Worm (Caenorhabditis elegans): ENCODE data around the gene clec-25.

clec-25 gene

DNA sequence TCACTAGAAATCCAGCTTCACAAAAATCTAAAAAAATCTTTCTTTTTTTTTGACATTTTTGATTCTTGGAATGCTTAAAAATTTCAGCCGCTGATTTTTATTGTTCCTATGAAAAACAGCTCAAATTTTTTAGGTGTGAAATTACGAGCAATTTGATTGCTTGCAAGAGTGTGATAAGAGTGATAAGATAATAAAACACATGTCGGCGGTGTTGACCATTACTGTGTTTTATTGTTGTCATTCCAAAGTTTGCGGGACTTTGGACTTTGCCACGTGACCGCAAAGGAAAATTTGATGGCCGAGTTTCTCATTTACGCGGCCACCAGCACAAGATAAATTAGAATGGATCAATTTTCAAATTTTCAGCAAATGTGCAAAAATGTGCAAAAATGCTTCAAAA, 26.3 kb upstream of the clec-25 start (continued):
- peak; percentile 61 for TF ChIP-seq pqm-1 (tag; optimal IDR thresholded peaks at IDR 0.05)
- peak; percentile 9 for TF ChIP-seq mxl-3 (GFP tag; optimal IDR thresholded peaks at IDR 0.05)
- peak; percentile 78 for TF ChIP-seq dve-1 (tag; optimal IDR thresholded peaks at IDR 0.05; ENCODE audit: insufficient read depth)

DNA sequence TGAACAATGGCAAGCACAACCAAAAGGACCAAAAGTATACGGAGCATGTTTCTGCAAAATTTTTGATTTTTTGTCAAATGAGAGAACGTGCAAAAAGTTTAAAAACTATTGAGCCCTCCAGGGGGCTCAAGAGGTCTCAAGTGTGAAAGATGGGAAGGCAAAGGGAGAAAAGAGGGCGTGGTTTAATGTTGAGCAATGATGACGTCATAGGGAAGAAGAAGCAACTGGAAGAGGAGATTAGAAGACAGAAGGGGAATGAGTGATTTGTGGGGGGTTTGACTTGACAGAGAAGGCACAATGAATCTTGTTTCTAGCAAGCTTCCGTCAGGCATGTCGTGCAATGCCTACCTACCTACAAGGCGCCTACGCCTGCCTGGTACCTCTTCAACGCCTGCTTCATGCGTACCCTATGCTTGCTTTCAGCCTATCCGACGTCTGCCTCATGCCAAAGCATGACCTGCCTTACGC, 21.7 kb upstream of the clec-25 start, which contains the start of gene T20B3.14:
T20B3.14 (minus strand) TSS at position 51 of the 468 bp plus-strand sequence.
- TF ChIP-seq tra-1 (GFP tag; IDR thresholded peaks at IDR 0.05), result no peak
- peak in 1 of 2 experiments; percentile 35 for TF ChIP-seq hif-1 (tag; optimal IDR thresholded peaks at IDR 0.05)
- peak in 1 of 2 experiments; percentile 71 for TF ChIP-seq unc-62 (GFP tag; optimal IDR thresholded peaks at IDR 0.05 in 1 of 2)
- no peak for TF ChIP-seq unc-62 (tag; optimal IDR thresholded peaks at IDR 0.05)
- peak; percentile 63 for TF ChIP-seq aha-1 (tag)
- TF ChIP-seq ceh-20 (GFP tag; IDR thresholded peaks at IDR 0.05), result 0 out of 2 replicates have a peak, but pooled peaks have one; percentile 46
- TF ChIP-seq sdz-12 (GFP tag; optimal IDR thresholded peaks at IDR 0.05), result no peak
- TF ChIP-seq nhr-11 (tag; optimal IDR thresholded peaks at IDR 0.05), result no peak

DNA sequence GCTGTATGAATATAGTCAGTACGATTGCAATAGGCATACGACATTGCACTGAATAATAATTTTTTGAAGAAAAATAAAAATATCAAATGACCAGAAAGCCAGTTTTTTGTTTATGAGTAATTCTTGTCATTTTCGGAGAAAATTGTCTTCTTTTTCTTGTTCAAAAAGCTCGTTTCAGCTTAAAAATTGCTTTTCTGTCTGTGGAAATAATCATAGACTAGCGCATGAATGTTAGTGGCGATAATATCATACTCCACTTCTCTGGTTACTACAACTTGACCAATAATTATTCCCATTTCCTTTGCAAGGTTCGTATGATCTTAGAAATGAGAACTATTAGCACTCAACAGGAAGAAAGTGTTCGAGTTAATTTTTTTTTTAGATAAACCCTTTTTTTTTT, 15.6 kb upstream of the clec-25 start, which contains the start of gene srh-216:
srh-216 (minus strand) TSS at position 101 of the 400 bp plus-strand sequence.
- TF ChIP-seq dpl-1 (GFP tag; optimal IDR thresholded peaks at IDR 0.05), result no peak
- TF ChIP-seq dmd-8 (GFP tag; IDR thresholded peaks at IDR 0.05), result no peak
- TF ChIP-seq daf-8 (GFP tag; IDR thresholded peaks at IDR 0.05), result no peak

DNA sequence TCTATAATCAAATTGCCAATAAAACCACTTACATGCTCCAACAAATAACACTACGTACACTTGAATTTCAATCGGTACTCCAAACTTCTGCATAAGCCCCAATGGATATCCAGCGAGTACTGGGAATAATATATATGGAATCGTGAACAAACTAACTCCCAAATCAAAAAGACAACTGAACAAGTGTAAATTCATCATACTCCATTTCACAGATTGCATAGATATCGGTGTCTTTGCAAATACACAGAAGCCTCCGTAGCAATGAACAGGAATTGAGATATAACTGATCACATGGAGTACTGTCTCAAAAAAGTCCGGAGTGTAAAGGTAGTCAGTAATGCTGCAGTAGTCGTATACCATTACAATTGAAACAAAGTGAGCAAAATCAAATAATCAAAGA, 13.6 kb upstream of the clec-25 start, which contains the start of gene srh-214:
srh-214 (minus strand) TSS at position 360 of the 400 bp plus-strand sequence.
- TF ChIP-seq dmd-6 (GFP tag; IDR thresholded peaks at IDR 0.05) (no peak), aha-1 (tag) (peak; percentile 91)

DNA sequence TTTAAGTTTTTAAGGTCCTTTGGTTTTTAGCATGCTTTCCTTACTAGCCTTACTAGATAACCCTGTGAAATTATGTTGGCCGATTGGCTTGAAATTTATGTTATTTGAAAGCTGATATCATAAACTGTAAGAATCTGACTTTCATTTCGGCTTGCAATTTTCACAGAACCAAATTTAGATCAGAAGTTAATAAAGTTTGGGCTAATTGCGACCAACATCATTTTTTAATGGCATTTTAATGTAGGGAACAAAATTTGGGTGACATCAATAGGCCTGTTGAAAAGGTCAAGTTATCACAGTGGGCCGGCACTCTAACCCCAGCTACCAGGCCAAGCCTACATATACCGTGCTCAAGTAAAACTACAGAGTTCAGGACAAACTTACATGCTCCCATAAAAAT, 11.7 kb upstream of the clec-25 start:
- no peak for TF ChIP-seq ZK546.5 (tag; optimal IDR thresholded peaks at IDR 0.05)
- TF ChIP-seq ztf-11 (tag; optimal IDR thresholded peaks at IDR 0.05), result no peak
- no peak for TF ChIP-seq daf-12 (tag; optimal IDR thresholded peaks at IDR 0.05)
- TF ChIP-seq unc-62 (GFP tag; optimal IDR thresholded peaks at IDR 0.05 in 1 of 2), result peak in 1 of 2 experiments; percentile 93
- no peak for TF ChIP-seq unc-62 (tag; optimal IDR thresholded peaks at IDR 0.05)

DNA sequence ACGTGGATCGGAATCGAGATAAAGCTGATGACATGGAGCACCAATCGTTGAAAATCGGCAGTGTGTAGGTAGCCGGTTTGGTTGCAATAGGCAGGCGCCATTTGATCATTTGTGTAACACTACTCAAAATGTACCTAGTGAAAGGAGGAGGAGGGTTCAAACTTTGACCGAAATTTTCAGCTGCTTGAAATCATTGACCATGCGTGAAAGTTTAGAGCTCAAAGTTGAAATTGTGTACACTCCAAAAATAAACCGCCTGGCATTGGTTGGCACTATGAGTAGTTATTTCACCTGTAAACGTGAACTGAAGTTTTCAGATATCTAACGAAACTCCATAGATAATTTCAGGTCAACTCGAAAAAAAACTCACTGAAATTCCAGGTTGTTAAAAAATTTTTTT, 11.1 kb upstream of the clec-25 start, which contains the start of gene srh-215:
srh-215 (minus strand) TSS at position 101 of the 400 bp plus-strand sequence.
- TF ChIP-seq mdl-1 (tag; optimal IDR thresholded peaks at IDR 0.05), result no peak

DNA sequence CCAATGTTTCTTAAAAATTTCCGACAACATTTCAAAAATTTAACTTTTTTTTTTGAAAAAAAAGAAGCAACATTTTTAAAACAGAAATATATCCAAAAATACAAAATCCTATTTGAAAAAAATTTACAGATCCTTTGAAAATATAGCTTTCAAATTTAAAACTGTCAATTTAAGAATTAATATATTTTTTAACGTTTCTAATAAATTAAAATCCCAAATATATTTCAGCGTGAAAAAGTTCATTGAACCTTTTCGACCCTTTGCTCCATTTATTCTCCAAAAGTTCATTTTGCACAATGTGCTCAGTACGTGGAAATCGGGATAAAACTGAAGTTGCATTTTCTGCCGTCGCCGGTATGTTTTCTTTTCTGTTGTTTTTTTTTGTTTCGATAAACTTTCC, 10.2 kb upstream of the clec-25 start, which contains the start of gene phy-3:
phy-3 (plus strand) TSS at position 301 of the 400 bp plus-strand sequence.
- TF ChIP-seq php-3 (GFP tag; IDR thresholded peaks at IDR 0.05) (no peak), mxl-3 (GFP tag; optimal IDR thresholded peaks at IDR 0.05) (no peak), arid-1 (GFP tag; conservative IDR thresholded peaks at IDR 0.05) (no peak), ZK337.2 (GFP tag; IDR thresholded peaks at IDR 0.05) (no peak), snpc-1.2 (GFP tag; IDR thresholded peaks at IDR 0.05) (no peak)

DNA sequence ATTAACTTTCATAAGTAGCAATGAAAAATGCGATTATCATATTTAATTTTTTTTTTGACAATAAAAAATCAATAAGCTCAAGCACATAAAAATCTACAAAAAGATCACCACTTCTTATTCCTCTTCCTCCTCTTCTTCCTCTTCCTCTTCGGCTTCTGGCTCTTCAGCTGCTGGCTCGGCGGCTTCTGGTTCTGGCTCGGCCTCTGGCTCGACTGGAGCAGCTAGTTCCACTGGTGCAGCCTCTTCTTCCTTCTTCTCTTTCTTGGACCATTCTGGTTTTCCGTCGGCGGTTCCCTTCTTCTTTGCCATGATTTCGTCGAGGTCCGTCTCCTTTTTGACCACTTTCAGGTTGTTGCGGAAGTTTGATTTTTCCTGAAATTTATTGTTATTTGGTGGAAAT, 9.4 kb upstream of the clec-25 start:
- TF ChIP-seq nhr-41 (GFP tag; IDR thresholded peaks at IDR 0.05) (no peak), set-16 (GFP tag; IDR thresholded peaks at IDR 0.05) (peak; percentile 86)

DNA sequence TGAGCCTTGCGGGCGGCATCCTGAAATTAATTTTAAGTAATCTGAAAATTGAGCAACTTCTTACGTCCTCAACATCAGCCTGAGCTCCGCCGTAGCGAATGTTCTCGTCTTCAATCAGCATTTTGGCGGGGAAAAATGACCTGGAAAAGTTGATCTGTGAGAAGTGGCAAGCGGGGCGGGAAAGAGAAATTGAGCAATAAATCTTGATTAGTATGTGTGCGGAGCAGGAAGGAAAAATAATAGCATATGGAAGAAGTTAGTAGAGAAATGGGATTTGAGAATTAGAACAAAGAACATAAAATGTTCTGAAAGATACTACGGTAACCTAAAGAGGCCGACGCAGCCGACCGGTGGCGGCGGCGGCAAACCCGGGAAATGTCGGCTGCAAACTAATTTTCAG, 8.1 kb upstream of the clec-25 start, which contains the start of gene tni-3:
tni-3 (minus strand) TSS at position 140 of the 400 bp plus-strand sequence.
- TF ChIP-seq hmg-1.1 (GFP tag; IDR thresholded peaks at IDR 0.05) (no peak), lin-29 (GFP tag; IDR thresholded peaks at IDR 0.05) (no peak)
